Worm (Caenorhabditis elegans): ENCODE data around the gene F59G1.8.

The F59G1.8 gene

DNA sequence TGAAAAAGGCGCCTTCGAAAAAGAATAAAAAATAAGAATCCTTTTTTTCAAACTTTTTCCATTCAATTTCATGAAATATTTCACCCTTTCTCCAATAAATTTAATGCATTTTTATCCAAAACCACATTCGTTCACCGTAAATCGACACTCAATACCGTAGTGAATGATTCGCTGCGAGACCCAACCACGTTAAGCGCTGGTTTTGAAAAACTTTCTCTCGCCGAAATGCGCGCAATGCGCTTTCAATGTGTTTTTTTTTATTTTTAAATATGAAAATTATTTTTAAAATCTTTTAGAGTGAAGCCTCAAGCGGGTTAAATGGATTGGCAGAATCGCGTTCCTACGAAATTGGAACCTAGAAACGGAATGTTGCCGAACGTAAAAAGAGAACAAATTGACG lies at the start of gene F59G1.8:
F59G1.8 (plus strand) TSS at position 293 of the 400 bp plus-strand sequence.
- TF ChIP-seq aly-1 (tag; optimal IDR thresholded peaks at IDR 0.05) (no peak), tra-4 (tag; optimal IDR thresholded peaks at IDR 0.05) (no peak), ama-1 (optimal IDR thresholded peaks at IDR 0.05) (no peak), ets-7 (tag; optimal IDR thresholded peaks at IDR 0.05) (no peak), F13C5.2 (tag; optimal IDR thresholded peaks at IDR 0.05) (no peak), B0310.2 (tag; optimal IDR thresholded peaks at IDR 0.05) (no peak), scrt-1 (GFP tag; IDR thresholded peaks at IDR 0.05) (no peak), hmg-4 (GFP tag; optimal IDR thresholded peaks at IDR 0.05) (no peak), ceh-36 (tag; optimal IDR thresholded peaks at IDR 0.05) (no peak), sea-1 (GFP tag; conservative IDR thresholded peaks at IDR 0.05) (no peak), pes-1 (GFP tag; IDR thresholded peaks at IDR 0.05) (no peak)

DNA sequence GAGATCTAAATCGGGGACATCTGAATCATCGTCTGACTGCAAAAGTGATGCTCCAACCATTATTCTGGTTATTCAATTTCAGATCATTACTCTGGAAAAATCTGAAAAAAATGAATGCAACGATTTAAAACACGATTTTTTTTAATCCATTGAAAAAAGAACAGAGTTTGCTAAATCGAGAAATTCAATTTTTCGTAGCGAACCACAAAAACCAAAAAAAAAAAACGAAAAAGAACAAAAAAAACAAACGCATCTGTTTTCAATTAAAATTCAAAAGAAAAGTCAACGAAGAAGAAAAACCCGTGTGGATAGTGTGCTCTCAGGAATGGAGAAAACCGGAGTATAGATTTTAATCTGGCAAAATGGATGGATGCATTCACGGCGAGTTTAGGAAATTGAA lies 48.0 kb upstream of the F59G1.8 start, which contains the start of gene F55C12.4:
F55C12.4 (minus strand) TSS at position 101 of the 400 bp plus-strand sequence.
- TF ChIP-seq ama-1 (optimal IDR thresholded peaks at IDR 0.05) (no peak), ceh-13 (GFP tag; optimal IDR thresholded peaks at IDR 0.05) (no peak), pes-1 (GFP tag; IDR thresholded peaks at IDR 0.05) (no peak), scrt-1 (GFP tag; IDR thresholded peaks at IDR 0.05) (no peak), flt-1 (GFP tag; IDR thresholded peaks at IDR 0.05) (no peak), B0310.2 (tag; optimal IDR thresholded peaks at IDR 0.05) (no peak), ets-7 (tag; optimal IDR thresholded peaks at IDR 0.05) (no peak), tra-4 (tag; optimal IDR thresholded peaks at IDR 0.05) (no peak), ceh-36 (tag; optimal IDR thresholded peaks at IDR 0.05) (no peak), hnd-1 (tag; optimal IDR thresholded peaks at IDR 0.05) (no peak), tbx-11 (GFP tag; IDR thresholded peaks at IDR 0.05) (no peak), F13C5.2 (tag; optimal IDR thresholded peaks at IDR 0.05) (no peak), hmbx-1 (tag; optimal IDR thresholded peaks at IDR 0.05) (no peak), hmg-4 (GFP tag; optimal IDR thresholded peaks at IDR 0.05) (no peak), aly-1 (tag; optimal IDR thresholded peaks at IDR 0.05) (no peak)

DNA sequence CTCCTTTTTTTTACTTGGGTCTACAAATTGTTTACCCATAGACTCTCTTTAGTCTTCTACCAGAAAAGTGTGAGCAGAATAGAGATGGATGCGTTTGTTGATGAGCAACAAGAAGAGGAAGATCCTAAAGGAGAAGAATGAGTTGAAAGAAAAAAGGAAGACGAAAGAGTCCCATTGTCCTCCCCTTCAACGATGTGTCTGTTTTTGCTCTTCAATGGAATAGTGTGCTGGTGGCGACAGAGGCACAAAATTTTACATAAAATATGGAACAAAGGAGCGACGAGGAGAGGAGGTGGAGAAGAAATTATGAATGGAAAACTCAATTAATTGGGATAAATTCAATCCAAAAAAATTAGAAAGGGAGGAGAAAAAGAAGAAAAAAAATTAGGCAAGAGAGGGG lies 45.7 kb upstream of the F59G1.8 start:
- TF ChIP-seq tbx-37 (GFP tag; conservative IDR thresholded peaks at IDR 0.05) (no peak), hmbx-1 (tag; optimal IDR thresholded peaks at IDR 0.05) (no peak), tbx-11 (GFP tag; IDR thresholded peaks at IDR 0.05) (no peak), ceh-36 (tag; optimal IDR thresholded peaks at IDR 0.05) (no peak)

DNA sequence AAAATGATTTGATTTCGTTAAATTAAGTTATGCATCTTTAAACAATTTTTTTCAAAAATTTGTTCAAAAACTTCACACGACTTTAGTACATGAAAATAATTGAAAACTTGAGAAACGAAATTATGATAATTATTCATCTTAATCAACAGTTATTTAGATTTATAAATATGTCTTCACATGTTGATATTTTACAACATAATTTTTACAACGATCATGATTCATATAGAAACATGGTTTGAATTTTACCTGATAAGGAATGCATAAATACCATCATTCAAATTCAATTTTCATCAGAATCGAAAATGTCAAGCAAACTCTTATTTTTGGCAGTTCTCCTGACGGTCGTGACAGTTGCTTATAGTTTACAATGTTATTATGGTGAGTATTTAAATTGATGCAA lies 42.5 kb upstream of the F59G1.8 start, which contains the start of gene tag-234:
tag-234 (plus strand) TSS at position 301 of the 400 bp plus-strand sequence.
- TF ChIP-seq ceh-13 (GFP tag; optimal IDR thresholded peaks at IDR 0.05) (no peak), hmg-4 (GFP tag; optimal IDR thresholded peaks at IDR 0.05) (no peak), sea-1 (GFP tag; conservative IDR thresholded peaks at IDR 0.05) (no peak), ets-7 (tag; optimal IDR thresholded peaks at IDR 0.05) (no peak), tbx-37 (GFP tag; conservative IDR thresholded peaks at IDR 0.05) (no peak), F13C5.2 (tag; optimal IDR thresholded peaks at IDR 0.05) (no peak), flt-1 (GFP tag; IDR thresholded peaks at IDR 0.05) (no peak), pes-1 (GFP tag; IDR thresholded peaks at IDR 0.05) (no peak), hnd-1 (tag; optimal IDR thresholded peaks at IDR 0.05) (no peak), ama-1 (optimal IDR thresholded peaks at IDR 0.05) (no peak), tbx-11 (GFP tag; IDR thresholded peaks at IDR 0.05) (no peak), tra-4 (tag; optimal IDR thresholded peaks at IDR 0.05) (no peak), scrt-1 (GFP tag; IDR thresholded peaks at IDR 0.05) (no peak), aly-1 (tag; optimal IDR thresholded peaks at IDR 0.05) (no peak), ceh-36 (tag; optimal IDR thresholded peaks at IDR 0.05) (no peak)

DNA sequence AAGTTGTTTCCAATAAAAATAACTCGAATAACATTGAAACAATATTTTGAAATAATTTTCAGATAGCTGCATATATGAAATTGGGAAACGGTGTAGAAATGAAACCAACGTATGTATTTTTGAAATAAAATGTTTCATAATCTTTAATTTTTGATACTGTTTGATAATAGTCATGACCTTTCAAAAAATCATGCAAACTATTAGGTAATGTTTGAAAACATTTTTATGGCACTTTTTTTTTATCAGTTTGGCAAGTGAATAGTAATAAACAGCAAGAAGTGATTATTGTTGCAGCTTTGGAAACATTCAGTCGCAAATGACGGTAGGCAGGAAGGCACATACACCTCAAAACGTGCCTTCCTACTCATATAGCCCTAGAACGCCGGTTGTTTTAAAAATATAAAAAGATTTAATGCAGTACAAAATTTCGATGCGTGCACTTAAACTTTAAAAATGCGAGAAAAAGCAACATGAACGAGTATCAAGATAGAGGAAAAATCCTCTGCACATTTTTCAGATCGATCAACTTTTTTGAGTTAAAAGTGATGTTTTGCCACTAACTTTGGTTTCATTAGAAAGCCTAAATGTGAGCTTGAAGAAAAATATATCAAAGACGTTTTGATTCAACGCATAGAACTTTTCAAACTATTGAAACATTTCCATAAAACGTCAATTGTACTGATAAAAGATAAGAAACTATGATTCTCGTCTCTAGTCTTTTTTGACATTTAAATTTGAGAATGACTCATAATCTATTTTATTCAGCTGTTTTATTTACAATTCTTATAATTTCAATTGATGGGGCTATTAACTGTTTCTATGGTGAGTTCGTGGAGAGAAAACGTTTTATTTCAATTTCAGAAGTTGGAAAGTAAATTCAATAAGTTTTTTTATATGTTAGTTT lies 40.7 kb upstream of the F59G1.8 start, which contains the start of gene F55C12.19:
F55C12.19 (plus strand) TSS at position 735 of the 904 bp plus-strand sequence.
- no peak for TF ChIP-seq tbx-11 (GFP tag; IDR thresholded peaks at IDR 0.05)
- TF ChIP-seq B0310.2 (tag; optimal IDR thresholded peaks at IDR 0.05), result no peak
- no peak for TF ChIP-seq aly-1 (tag; optimal IDR thresholded peaks at IDR 0.05)
- TF ChIP-seq hmg-4 (GFP tag; optimal IDR thresholded peaks at IDR 0.05), result no peak
- TF ChIP-seq ama-1 (optimal IDR thresholded peaks at IDR 0.05), result no peak
- no peak for TF ChIP-seq hnd-1 (tag; optimal IDR thresholded peaks at IDR 0.05)

DNA sequence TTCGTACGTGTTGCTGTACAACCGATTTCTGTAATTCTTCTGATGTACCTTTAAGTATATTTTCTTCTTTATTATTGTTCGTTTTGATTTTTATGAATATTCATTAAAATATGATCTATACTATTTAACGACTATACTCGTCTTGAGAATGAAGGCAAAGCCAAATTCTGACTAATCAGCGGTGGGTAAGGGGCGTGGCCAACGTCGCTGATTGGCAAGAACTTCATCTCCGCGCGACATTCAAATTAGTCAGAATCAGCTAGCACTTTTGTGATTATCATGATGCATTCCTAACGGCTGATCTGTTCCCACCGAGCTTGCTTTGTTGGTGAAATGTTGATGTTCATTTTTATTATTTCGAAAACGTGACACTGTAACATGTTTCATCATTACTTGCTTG lies 39.4 kb upstream of the F59G1.8 start:
- TF ChIP-seq ets-7 (tag; optimal IDR thresholded peaks at IDR 0.05) (no peak), aly-1 (tag; optimal IDR thresholded peaks at IDR 0.05) (no peak), sea-1 (GFP tag; conservative IDR thresholded peaks at IDR 0.05) (no peak), tbx-11 (GFP tag; IDR thresholded peaks at IDR 0.05) (no peak), tbx-37 (GFP tag; conservative IDR thresholded peaks at IDR 0.05) (no peak), hmbx-1 (tag; optimal IDR thresholded peaks at IDR 0.05) (no peak), F13C5.2 (tag; optimal IDR thresholded peaks at IDR 0.05) (no peak), flt-1 (GFP tag; IDR thresholded peaks at IDR 0.05) (no peak), pes-1 (GFP tag; IDR thresholded peaks at IDR 0.05) (no peak), ceh-13 (GFP tag; optimal IDR thresholded peaks at IDR 0.05) (no peak), B0310.2 (tag; optimal IDR thresholded peaks at IDR 0.05) (no peak)

DNA sequence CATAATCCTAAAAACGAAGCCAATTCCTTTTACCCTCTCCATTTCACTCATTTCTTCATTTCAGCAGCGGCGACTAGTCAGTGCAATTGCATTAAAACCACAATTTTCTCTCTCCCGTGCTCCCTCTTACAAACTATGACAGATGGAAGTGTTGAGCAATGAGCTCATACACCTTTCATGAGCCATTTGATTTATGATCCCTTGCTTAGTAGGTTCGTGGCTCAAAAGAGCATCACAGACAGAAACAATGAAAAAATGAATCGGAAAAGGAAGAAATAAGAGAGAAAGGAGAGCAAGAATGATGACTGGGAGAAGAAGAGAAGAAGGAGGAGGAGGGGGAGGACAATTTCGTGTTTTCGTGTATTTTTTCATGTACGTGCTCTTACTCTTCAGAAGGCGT lies 34.9 kb upstream of the F59G1.8 start:
- no peak for TF ChIP-seq ets-7 (tag; optimal IDR thresholded peaks at IDR 0.05)

DNA sequence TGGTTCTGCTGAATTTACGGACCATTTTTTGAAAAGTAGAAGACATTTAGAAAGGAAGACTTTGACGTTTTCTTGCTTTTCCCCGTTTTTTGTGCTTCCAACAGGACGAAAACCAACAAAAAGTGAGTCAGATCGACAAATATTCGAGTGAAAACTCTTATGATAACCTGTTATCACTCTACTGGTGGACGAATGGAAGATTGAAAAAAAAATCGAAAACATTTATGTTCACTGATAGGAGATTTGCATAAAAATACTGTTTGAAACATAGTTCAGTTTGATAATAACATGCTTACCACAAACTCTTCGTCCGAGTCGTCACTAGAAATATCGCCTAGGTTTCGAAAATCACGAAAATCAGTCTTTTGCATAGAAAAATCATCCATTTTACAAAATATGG lies 34.0 kb upstream of the F59G1.8 start:
- no peak for TF ChIP-seq tbx-37 (GFP tag; conservative IDR thresholded peaks at IDR 0.05)
